Worm (Caenorhabditis elegans): ENCODE results near the gene B0432.7.

The B0432.7 gene

DNA sequence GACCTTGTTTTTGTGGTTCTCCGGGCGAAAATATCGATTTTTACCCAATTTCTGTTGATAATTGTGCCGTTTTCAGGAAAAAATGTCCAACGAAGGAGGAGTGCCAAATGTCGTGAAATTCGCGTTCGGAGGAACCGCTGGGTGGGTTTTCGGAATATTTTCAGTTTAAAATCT lies 12.7 kb upstream of the B0432.7 start, which contains the start of gene misc-1:
misc-1 (plus strand) TSS at position 75 of the 174 bp plus-strand sequence.
- TF ChIP-seq sea-2 (GFP tag; IDR thresholded peaks at IDR 0.05) (no peak), ama-1 (optimal IDR thresholded peaks at IDR 0.05) (no peak), ama-1 (GFP tag; optimal IDR thresholded peaks at IDR 0.05) (no peak), him-1 (tag; optimal IDR thresholded peaks at IDR 0.05) (no peak), ztf-6 (GFP tag; IDR thresholded peaks at IDR 0.05) (no peak), ZK185.1 (tag; optimal IDR thresholded peaks at IDR 0.05; ENCODE audit: poor library complexity, severe bottlenecking) (no peak), ztf-28 (GFP tag; IDR thresholded peaks at IDR 0.05) (no peak), fkh-3 (tag; optimal IDR thresholded peaks at IDR 0.05) (no peak), hmg-20 (GFP tag; IDR thresholded peaks at IDR 0.05) (no peak), lin-54 (GFP tag; optimal IDR thresholded peaks at IDR 0.05) (no peak), ztf-25 (GFP tag; IDR thresholded peaks at IDR 0.05) (no peak), nhr-120 (GFP tag; IDR thresholded peaks at IDR 0.05) (no peak), Y79H2A.3 (GFP tag; conservative IDR thresholded peaks at IDR 0.05) (no peak), F49E8.2 (tag; optimal IDR thresholded peaks at IDR 0.05; ENCODE audit: insufficient read depth) (no peak), Y95B8A.8 (GFP tag; IDR thresholded peaks at IDR 0.05) (no peak), nfyb-1 (GFP tag; IDR thresholded peaks at IDR 0.05) (no peak), madf-3 (GFP tag; IDR thresholded peaks at IDR 0.05) (no peak), F23B12.7 (tag; optimal IDR thresholded peaks at IDR 0.05; ENCODE audit: insufficient read depth) (no peak), sptf-2 (GFP tag; optimal IDR thresholded peaks at IDR 0.05) (no peak)

DNA sequence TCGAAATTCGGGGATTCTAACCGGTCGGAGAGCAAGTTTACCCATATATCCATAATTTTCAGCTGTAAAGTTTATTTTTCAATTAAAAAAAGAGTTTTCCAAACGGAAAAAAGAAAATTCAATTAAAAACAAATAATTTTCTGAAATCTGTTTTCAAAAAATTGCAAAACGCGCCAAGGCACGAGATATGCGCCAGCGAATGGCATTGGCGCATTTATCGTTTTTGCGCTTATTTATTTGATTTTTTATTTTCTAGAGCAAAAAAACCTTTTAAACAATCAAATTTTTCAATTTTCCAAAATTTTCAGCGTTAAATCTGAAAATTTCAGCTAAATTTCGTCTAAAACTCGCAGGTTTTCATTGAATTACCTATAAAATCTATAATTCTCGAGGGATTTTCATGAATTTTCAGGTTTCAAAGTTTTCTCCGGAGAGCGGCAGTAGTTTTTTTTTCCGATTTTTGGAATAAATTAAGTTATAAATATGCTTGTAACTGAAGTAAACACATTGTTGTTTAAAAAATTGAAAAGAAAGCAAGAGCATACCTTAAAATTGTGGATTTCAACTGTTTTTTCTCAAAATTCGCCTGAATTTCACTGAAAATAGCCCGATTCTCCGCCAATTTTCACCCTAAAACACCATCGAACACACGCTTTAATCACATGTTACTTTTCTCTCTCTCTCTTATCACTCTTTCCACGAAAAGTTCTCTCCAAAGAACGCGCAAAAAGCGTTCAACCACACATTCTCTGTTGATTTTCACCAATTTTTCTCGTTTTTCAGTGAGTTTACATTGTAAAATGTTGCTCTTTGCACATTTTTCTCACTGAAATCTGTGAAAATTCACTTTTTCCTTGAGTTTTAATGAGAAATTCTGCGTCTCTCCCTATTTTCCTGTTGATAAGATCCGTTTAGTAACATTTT lies 12.1 kb upstream of the B0432.7 start, which contains the start of gene B0432.10:
B0432.10 (minus strand) TSS at position 649 of the 924 bp plus-strand sequence.
- TF ChIP-seq sea-2 (GFP tag; IDR thresholded peaks at IDR 0.05) (no peak), Y53F4B.3 (GFP tag; IDR thresholded peaks at IDR 0.05) (no peak), let-526 (GFP tag; IDR thresholded peaks at IDR 0.05) (no peak), die-1 (tag; optimal IDR thresholded peaks at IDR 0.05) (no peak), mes-4 (tag; optimal IDR thresholded peaks at IDR 0.05) (no peak), ccch-3 (GFP tag; optimal IDR thresholded peaks at IDR 0.05) (no peak), B0019.2 (GFP tag; conservative IDR thresholded peaks at IDR 0.05) (no peak), C06A6.2 (GFP tag; conservative IDR thresholded peaks at IDR 0.05) (0 out of 2 replicates have a peak, but pooled peaks have one; percentile 32), snpc-3.4 (tag; optimal IDR thresholded peaks at IDR 0.05) (no peak), ztf-25 (GFP tag; IDR thresholded peaks at IDR 0.05) (no peak), F22D6.2 (tag; optimal IDR thresholded peaks at IDR 0.05) (no peak), gei-17 (GFP tag; optimal IDR thresholded peaks at IDR 0.05) (no peak), F39B2.1 (GFP tag; IDR thresholded peaks at IDR 0.05) (no peak), lin-26 (GFP tag; IDR thresholded peaks at IDR 0.05) (no peak), attf-3 (GFP tag; conservative IDR thresholded peaks at IDR 0.05) (0 out of 2 replicates have a peak, but pooled peaks have one; percentile 20), rpc-1 (optimal IDR thresholded peaks at IDR 0.05) (no peak), rpc-1 (tag; optimal IDR thresholded peaks at IDR 0.05) (no peak), akir-1 (GFP tag; optimal IDR thresholded peaks at IDR 0.05) (no peak), Y53G8AR.9 (GFP tag; conservative IDR thresholded peaks at IDR 0.05) (peak; percentile 78; the same call in 1 of the 2 replicates), F37B4.10 (GFP tag; IDR thresholded peaks at IDR 0.05) (no peak), F23B12.7 (tag; optimal IDR thresholded peaks at IDR 0.05; ENCODE audit: insufficient read depth) (peak; percentile 75), cebp-2 (GFP tag; IDR thresholded peaks at IDR 0.05) (no peak), lin-40 (tag; optimal IDR thresholded peaks at IDR 0.05) (peak; percentile 83), madf-10 (tag; optimal IDR thresholded peaks at IDR 0.05) (no peak), aptf-3 (GFP tag; IDR thresholded peaks at IDR 0.05) (no peak), F55B11.4 (tag; optimal IDR thresholded peaks at IDR 0.05; ENCODE audit: borderline replicate concordance, insufficient read depth) (no peak), egl-44 (GFP tag; IDR thresholded peaks at IDR 0.05) (no peak), repo-1 (tag; optimal IDR thresholded peaks at IDR 0.05) (no peak), fkh-3 (tag; optimal IDR thresholded peaks at IDR 0.05) (no peak), tbp1 (GFP tag; optimal IDR thresholded peaks at IDR 0.05) (peak; percentile 30), nfya-2 (GFP tag; IDR thresholded peaks at IDR 0.05) (no peak), pbrm-1 (GFP tag; IDR thresholded peaks at IDR 0.05) (peak; percentile 46; the same call in 1 of the 2 replicates), hlh-26 (GFP tag; conservative IDR thresholded peaks at IDR 0.05) (no peak)
